Worm (Caenorhabditis elegans): ENCODE data around the gene T01C8.3.

DNA sequence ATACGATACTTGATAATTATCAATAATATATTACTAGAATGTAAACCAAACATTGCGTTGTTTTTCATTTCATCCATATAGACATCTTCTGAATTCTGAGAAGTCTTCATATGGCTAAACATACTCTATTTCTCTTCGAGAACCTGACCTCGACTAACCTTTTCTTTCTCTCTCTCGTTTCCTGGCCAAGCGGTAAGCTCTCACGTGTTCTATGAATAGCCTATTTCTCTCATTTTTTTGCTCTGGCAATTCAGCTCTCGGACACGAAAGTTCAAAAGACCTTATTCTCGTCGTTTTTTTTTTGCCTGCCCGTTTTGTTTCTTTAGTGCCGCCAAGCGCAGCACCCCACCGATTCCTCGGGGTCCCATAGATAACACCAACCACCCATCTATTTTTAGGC lies 45.5 kb downstream of the T01C8.3 start:
- TF ChIP-seq ama-1 (optimal IDR thresholded peaks at IDR 0.05) = no peak
- no peak for TF ChIP-seq lin-39 (tag; optimal IDR thresholded peaks at IDR 0.05)
- TF ChIP-seq elt-3 (tag; optimal IDR thresholded peaks at IDR 0.05) = no peak
- no peak for TF ChIP-seq ZK546.5 (tag; optimal IDR thresholded peaks at IDR 0.05)
- peak in 1 of 2 experiments; percentile 46 for TF ChIP-seq mdl-1 (tag; optimal IDR thresholded peaks at IDR 0.05)
- no peak for TF ChIP-seq nhr-10 (tag; optimal IDR thresholded peaks at IDR 0.05)
